Fruit fly (Drosophila melanogaster) whole organism, pupa: ENCODE measurements around the gene CG16704.

Experiments
- CG10348 ChIP-seq: fragments of 200-800 bp; sonication (Bioruptor generic); IDR thresholded peaks from 2 replicates; pipeline ENCODE4 v1.3.6; 2022; ENCODE audit warnings: missing biosample characterization, missing genetic modification characterization
- CG12605 ChIP-seq: fragments of 200-800 bp; sonication (Bioruptor generic); IDR thresholded peaks from 2 replicates; pipeline ENCODE4 v1.3.6; 2022; ENCODE audit warnings: missing biosample characterization, missing genetic modification characterization
- CG13204 ChIP-seq: fragments of 200-800 bp; sonication (Bioruptor generic); optimal IDR thresholded peaks from 2 replicates; lab custom pipeline; 2018; ENCODE audit warnings: missing biosample characterization, mild to moderate bottlenecking, missing genetic modification characterization, moderate library complexity
- CG15710 ChIP-seq: fragments of 200-800 bp; sonication (Bioruptor generic); optimal IDR thresholded peaks from 2 replicates; lab custom pipeline; 2018; ENCODE audit warnings: missing biosample characterization, mild to moderate bottlenecking, missing genetic modification characterization, moderate library complexity
- CG17806 ChIP-seq: fragments of 200-800 bp; sonication (Bioruptor generic); optimal IDR thresholded peaks from 2 replicates; lab custom pipeline; 2018; ENCODE audit warnings: missing biosample characterization, mild to moderate bottlenecking, missing genetic modification characterization, moderate library complexity
- CG34367 ChIP-seq: fragments of 200-800 bp; sonication (Bioruptor generic); optimal IDR thresholded peaks from 2 replicates; lab custom pipeline; 2018; ENCODE audit warnings: missing biosample characterization, mild to moderate bottlenecking, missing genetic modification characterization
- CG4496 ChIP-seq: fragments of 200-800 bp; sonication (Bioruptor generic); IDR thresholded peaks from 3 replicates; pipeline ENCODE4 v1.3.6; 2022; ENCODE audit warnings: missing biosample characterization, missing genetic modification characterization
- CG8301 ChIP-seq: fragments of 200-800 bp; sonication (Bioruptor generic); optimal IDR thresholded peaks from 2 replicates; lab custom pipeline; 2018; ENCODE audit warnings: missing biosample characterization, mild to moderate bottlenecking, missing genetic modification characterization
- EcR ChIP-seq: fragments of 200-800 bp; sonication (Bioruptor generic); optimal IDR thresholded peaks from 3 replicates; lab custom pipeline; 2019; ENCODE audit warnings: missing biosample characterization, missing genetic modification characterization, mild to moderate bottlenecking, moderate library complexity, missing genetic modification reagents
- Ets98B ChIP-seq: fragments of 200-800 bp; sonication (Bioruptor generic); IDR thresholded peaks from 2 replicates; pipeline ENCODE4 v1.3.6; 2022; ENCODE audit warnings: missing biosample characterization, missing genetic modification characterization
- Pif1B ChIP-seq: fragments of 200-800 bp; sonication (Bioruptor generic); optimal IDR thresholded peaks from 3 replicates; lab custom pipeline; 2016; ENCODE audit warnings: missing biosample characterization, missing genetic modification characterization
- fd96Ca ChIP-seq: fragments of 200-800 bp; sonication (Bioruptor generic); IDR thresholded peaks from 3 replicates; pipeline ENCODE4 v1.3.6; 2022; ENCODE audit warnings: missing biosample characterization, missing genetic modification characterization
- gl ChIP-seq: fragments of 200-800 bp; sonication (Bioruptor generic); optimal IDR thresholded peaks from 2 replicates; lab custom pipeline; 2018; ENCODE audit warnings: missing biosample characterization, mild to moderate bottlenecking, missing genetic modification characterization

DNA sequence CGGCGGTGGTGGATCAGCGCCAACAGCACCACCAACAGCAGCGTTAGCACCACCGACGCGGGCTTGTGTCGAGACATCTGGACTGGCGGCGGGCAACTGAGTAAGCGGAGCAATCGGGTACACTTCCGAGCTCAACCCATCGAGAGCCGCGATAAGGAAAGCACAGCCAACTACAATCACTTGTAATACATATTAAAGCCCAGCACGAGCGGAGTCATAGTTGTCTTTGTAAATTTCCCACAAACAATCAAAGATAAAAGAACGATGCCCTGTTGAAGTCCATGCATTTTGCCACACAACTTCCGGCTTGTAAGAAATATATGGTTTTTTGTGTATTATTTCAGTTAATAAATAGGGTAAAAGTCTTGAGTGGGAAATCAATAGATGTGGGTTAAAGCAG is 14.6 kb upstream of the CG16704 start, which contains the start of gene CG31777:
- TF ChIP-seq CG17806 (tag; lab: Kevin White, UChicago) (no peak), EcR (GFP tag; lab: Kevin White, UChicago) (peak; percentile 56), CG15710 (tag; lab: Kevin White, UChicago) (no peak), Ets98B (GFP tag; lab: Robert Waterston, UW) (no peak), fd96Ca (GFP tag; lab: Robert Waterston, UW) (no peak), CG34367 (tag; lab: Kevin White, UChicago) (no peak), CG4496 (no peak), Pif1B (GFP tag; lab: Kevin White, UChicago) (no peak), CG13204 (GFP tag; lab: Kevin White, UChicago) (no peak), CG10348 (GFP tag; lab: Robert Waterston, UW) (no peak), CG8301 (tag; lab: Kevin White, UChicago) (no peak), CG12605 (GFP tag; lab: Robert Waterston, UW) (no peak), gl (tag; lab: Kevin White, UChicago) (no peak)
